Worm (Caenorhabditis elegans): ENCODE results near the gene F45D3.1.

DNA sequence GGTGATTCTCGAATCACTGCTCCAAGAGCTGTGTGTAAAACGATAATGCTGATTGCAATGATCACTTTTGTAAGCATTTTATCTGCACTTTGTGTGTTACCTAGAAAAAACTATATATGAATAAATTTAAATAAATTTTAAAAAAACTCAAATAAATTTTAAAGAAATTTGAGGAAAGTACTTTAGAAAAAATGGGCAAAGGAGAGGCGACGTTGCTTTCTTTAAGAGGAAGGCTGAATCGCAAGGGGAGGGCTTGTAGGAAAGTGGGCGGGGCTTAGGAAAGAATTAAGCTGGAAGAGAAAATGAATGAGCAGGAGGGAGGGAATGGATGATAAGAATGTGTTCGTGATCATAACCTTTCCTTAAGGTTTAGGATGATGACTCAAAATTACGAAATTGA lies 41.0 kb downstream of the F45D3.1 start, which contains the start of gene E02A10.4:
- no peak for TF ChIP-seq nhr-237 (tag; optimal IDR thresholded peaks at IDR 0.05)
- no peak for TF ChIP-seq ztf-11 (tag; optimal IDR thresholded peaks at IDR 0.05)
- no peak for TF ChIP-seq nhr-6 (tag; optimal IDR thresholded peaks at IDR 0.05)
- TF ChIP-seq zag-1 (tag; optimal IDR thresholded peaks at IDR 0.05): no peak
- TF ChIP-seq mdl-1 (tag; optimal IDR thresholded peaks at IDR 0.05): no peak
- no peak for TF ChIP-seq lsy-2 (tag; optimal IDR thresholded peaks at IDR 0.05)

Measured in whole organism, L2 larva.